Fruit fly (Drosophila melanogaster) whole organism, embryonic: ENCODE data around the gene synr.

ENCODE experiments used
- Adf1 ChIP-seq: fragments of 200-800 bp; sonication (Bioruptor generic); IDR thresholded peaks from 2 replicates; pipeline ENCODE4 v1.3.6; 2022; ENCODE audit warnings: missing biosample characterization, missing genetic modification characterization
- Atf3 ChIP-seq: fragments of 200-800 bp; sonication (Bioruptor generic); optimal IDR thresholded peaks from 3 replicates; lab custom pipeline; 2016; ENCODE audit warnings: missing biosample characterization, missing genetic modification characterization
- B-H2 ChIP-seq: fragments of 200-800 bp; sonication (Bioruptor generic); optimal IDR thresholded peaks from 2 replicates; lab custom pipeline; 2018; ENCODE audit warnings: missing biosample characterization, mild to moderate bottlenecking, missing genetic modification characterization
- CG1024 ChIP-seq: fragments of 200-800 bp; sonication (Bioruptor generic); IDR thresholded peaks from 2 replicates; pipeline ENCODE4 v1.3.6; 2022; ENCODE audit warnings: missing biosample characterization, missing genetic modification characterization
- CG10321 ChIP-seq: fragments of 200-800 bp; sonication (Bioruptor generic); IDR thresholded peaks from 2 replicates; pipeline ENCODE4 v1.3.6; 2022; ENCODE audit warnings: missing biosample characterization, missing genetic modification characterization
- CG10431 ChIP-seq: fragments of 200-800 bp; sonication (Bioruptor generic); optimal IDR thresholded peaks from 3 replicates; lab custom pipeline; 2018; ENCODE audit warnings: missing biosample characterization, mild to moderate bottlenecking, missing genetic modification characterization
- CG10565 ChIP-seq: fragments of 200-800 bp; sonication (Bioruptor generic); optimal IDR thresholded peaks from 3 replicates; lab custom pipeline; 2016; ENCODE audit warnings: missing biosample characterization, mild to moderate bottlenecking, missing genetic modification characterization
- CG10654 ChIP-seq: fragments of 200-800 bp; sonication (Bioruptor generic); optimal IDR thresholded peaks from 2 replicates; lab custom pipeline; 2016; ENCODE audit warnings: missing biosample characterization, missing genetic modification characterization
- CG11398 ChIP-seq: fragments of 200-800 bp; sonication (Bioruptor generic); optimal IDR thresholded peaks from 2 replicates; lab custom pipeline; 2016; ENCODE audit warnings: missing biosample characterization, missing genetic modification characterization
- CG11696 ChIP-seq: fragments of 200-800 bp; sonication (Bioruptor generic); IDR thresholded peaks from 2 replicates; pipeline ENCODE4 v1.3.6; 2022; ENCODE audit warnings: missing biosample characterization, missing genetic modification characterization
- CG16815 ChIP-seq: fragments of 200-800 bp; sonication (Bioruptor generic); optimal IDR thresholded peaks from 3 replicates; lab custom pipeline; 2017; ENCODE audit warnings: missing biosample characterization, mild to moderate bottlenecking, missing genetic modification characterization
- CG17361 ChIP-seq: fragments of 200-800 bp; sonication (Bioruptor generic); IDR thresholded peaks from 3 replicates; pipeline ENCODE4 v1.3.6; 2022; ENCODE audit warnings: missing biosample characterization, missing genetic modification characterization
- CG17385 ChIP-seq: fragments of 200-800 bp; sonication (Bioruptor generic); optimal IDR thresholded peaks from 3 replicates; lab custom pipeline; 2018; ENCODE audit warnings: missing biosample characterization, mild to moderate bottlenecking, missing genetic modification characterization
- CG17802 ChIP-seq: fragments of 200-800 bp; sonication (Bioruptor generic); optimal IDR thresholded peaks from 2 replicates; lab custom pipeline; 2018; ENCODE audit warnings: missing biosample characterization, mild to moderate bottlenecking, missing genetic modification characterization, moderate library complexity
- CG18262 ChIP-seq: fragments of 200-800 bp; optimal IDR thresholded peaks from 3 replicates; lab custom pipeline; 2019; ENCODE audit warnings: missing biosample characterization, mild to moderate bottlenecking, missing genetic modification characterization, moderate library complexity
- CG2199 ChIP-seq: fragments of 200-800 bp; sonication (Bioruptor generic); IDR thresholded peaks from 3 replicates; pipeline ENCODE4 v1.3.6; 2022; ENCODE audit warnings: missing biosample characterization, missing genetic modification characterization
- CG30431 ChIP-seq: fragments of 200-800 bp; sonication (Bioruptor generic); optimal IDR thresholded peaks from 2 replicates; lab custom pipeline; 2017; ENCODE audit warnings: missing biosample characterization, missing genetic modification characterization
- CG31441 ChIP-seq: fragments of 200-800 bp; sonication (Bioruptor generic); IDR thresholded peaks from 2 replicates; pipeline ENCODE4 v1.3.6; 2022; ENCODE audit warnings: missing biosample characterization, missing genetic modification characterization
- CG33557 ChIP-seq: fragments of 200-800 bp; sonication (Bioruptor generic); optimal IDR thresholded peaks from 2 replicates; lab custom pipeline; 2019; ENCODE audit warnings: missing biosample characterization, mild to moderate bottlenecking, missing genetic modification characterization, moderate library complexity
- CG34376 ChIP-seq: fragments of 200-800 bp; sonication (Bioruptor generic); optimal IDR thresholded peaks from 2 replicates; lab custom pipeline; 2018; ENCODE audit warnings: missing biosample characterization, mild to moderate bottlenecking, missing genetic modification characterization
- CG4707 ChIP-seq: fragments of 200-800 bp; sonication (Bioruptor generic); optimal IDR thresholded peaks from 2 replicates; lab custom pipeline; 2018; ENCODE audit warnings: missing biosample characterization, mild to moderate bottlenecking, missing genetic modification characterization, moderate library complexity
- CG4854 ChIP-seq: fragments of 200-800 bp; sonication (Bioruptor generic); optimal IDR thresholded peaks from 2 replicates; lab custom pipeline; 2016; ENCODE audit warnings: missing biosample characterization, missing genetic modification characterization, inconsistent platforms
- CG6683 ChIP-seq: fragments of 200-800 bp; sonication (Bioruptor generic); optimal IDR thresholded peaks from 2 replicates; lab custom pipeline; 2017; ENCODE audit warnings: missing biosample characterization, mild to moderate bottlenecking, missing genetic modification characterization, missing genetic modification reagents
- CG6854 ChIP-seq: fragments of 200-800 bp; sonication (Bioruptor generic); optimal IDR thresholded peaks from 3 replicates; lab custom pipeline; 2017; ENCODE audit warnings: missing biosample characterization, mild to moderate bottlenecking, missing genetic modification characterization
- CG7786 ChIP-seq: fragments of 200-800 bp; sonication (Bioruptor generic); optimal IDR thresholded peaks from 2 replicates; lab custom pipeline; 2016; ENCODE audit warnings: missing biosample characterization, missing genetic modification characterization
- CG8290 ChIP-seq, 3 experiments: fragments of 200-800 bp; sonication (Bioruptor generic); optimal IDR thresholded peaks; 2 replicates each; lab custom pipeline; 2016 to 2019; ENCODE audit warnings: missing biosample characterization in 3 of 3, missing genetic modification characterization in 3 of 3, mild to moderate bottlenecking in 2 of 3, moderate library complexity in 1 of 3
- D ChIP-seq, 2 experiments: fragments of 200-800 bp in 1 of 2; fragments of >200 bp in 1 of 2; sonication (Bioruptor generic) in 1 of 2; optimal IDR thresholded peaks; 2 replicates in 1 of 2; 3 replicates in 1 of 2; lab custom pipeline; 2017; ENCODE audit warnings: mild to moderate bottlenecking in 1 of 2, missing biosample characterization in 1 of 2, missing genetic modification characterization in 1 of 2, missing genetic modification reagents in 1 of 2
- E2f2 ChIP-seq: fragments of 200-800 bp; sonication (Bioruptor generic); IDR thresholded peaks from 2 replicates; pipeline ENCODE4 v1.3.6; 2022; ENCODE audit warnings: missing biosample characterization, missing genetic modification characterization
- Ets97D ChIP-seq: fragments of 200-800 bp; sonication (Bioruptor generic); optimal IDR thresholded peaks from 3 replicates; lab custom pipeline; 2016; ENCODE audit warnings: missing biosample characterization, missing genetic modification characterization
- Neu2 ChIP-seq: fragments of 200-800 bp; sonication (Bioruptor generic); optimal IDR thresholded peaks from 3 replicates; lab custom pipeline; 2016; ENCODE audit warnings: missing biosample characterization, missing genetic modification characterization, borderline replicate concordance
- Ravus ChIP-seq: fragments of 200-800 bp; sonication (Bioruptor generic); IDR thresholded peaks from 2 replicates; pipeline ENCODE4 v1.3.6; 2022; ENCODE audit warnings: missing biosample characterization, missing genetic modification characterization
- Rx ChIP-seq: fragments of 200-800 bp; sonication (Bioruptor generic); IDR thresholded peaks from 2 replicates; pipeline ENCODE4 v1.3.6; 2022; ENCODE audit warnings: missing biosample characterization, missing genetic modification characterization
- Stat92E ChIP-seq, 3 experiments: fragments of >200 bp in 2 of 3; fragments of 200-800 bp in 1 of 3; sonication (Bioruptor generic) in 1 of 3; optimal IDR thresholded peaks; 2 replicates each; lab custom pipeline; 2017 to 2019; ENCODE audit warnings: missing biosample characterization in 3 of 3, missing genetic modification characterization in 3 of 3, mild to moderate bottlenecking in 1 of 3, moderate library complexity in 1 of 3
- ap ChIP-seq: fragments of 200-800 bp; sonication (Bioruptor generic); IDR thresholded peaks from 2 replicates; pipeline ENCODE4 v1.3.6; 2022; ENCODE audit warnings: missing biosample characterization, missing genetic modification characterization
- ase ChIP-seq: fragments of 200-800 bp; sonication (Bioruptor generic); IDR thresholded peaks from 3 replicates; pipeline ENCODE4 v1.3.6; 2022; ENCODE audit warnings: missing biosample characterization, missing genetic modification characterization
- ato ChIP-seq: fragments of 200-800 bp; sonication (Bioruptor generic); IDR thresholded peaks from 2 replicates; pipeline ENCODE4 v1.3.6; 2022; ENCODE audit warnings: missing biosample characterization, missing genetic modification characterization; ENCODE audit not compliant: partially characterized antibody
- cg ChIP-seq: fragments of 200-800 bp; sonication (Bioruptor generic); optimal IDR thresholded peaks from 3 replicates; lab custom pipeline; 2019; ENCODE audit warnings: missing biosample characterization, mild to moderate bottlenecking, missing genetic modification characterization, moderate library complexity
- fd3F ChIP-seq: fragments of 200-800 bp; sonication (Bioruptor generic); optimal IDR thresholded peaks from 2 replicates; lab custom pipeline; 2018; ENCODE audit warnings: missing biosample characterization, mild to moderate bottlenecking, missing genetic modification characterization, moderate library complexity
- fd64A ChIP-seq: fragments of 200-800 bp; sonication (Bioruptor generic); optimal IDR thresholded peaks from 3 replicates; lab custom pipeline; 2018; ENCODE audit warnings: missing biosample characterization, mild to moderate bottlenecking, missing genetic modification characterization
- gem ChIP-seq: fragments of 200-800 bp; sonication (Bioruptor generic); optimal IDR thresholded peaks from 2 replicates; lab custom pipeline; 2019; ENCODE audit warnings: missing biosample characterization, mild to moderate bottlenecking, missing genetic modification characterization, moderate library complexity
- lbe ChIP-seq: fragments of 200-800 bp; sonication (Bioruptor generic); optimal IDR thresholded peaks from 2 replicates; lab custom pipeline; 2016; ENCODE audit warnings: missing biosample characterization, mild to moderate bottlenecking, missing genetic modification characterization
- lilli ChIP-seq: fragments of 200-800 bp; sonication (Bioruptor generic); optimal IDR thresholded peaks from 3 replicates; lab custom pipeline; 2016; ENCODE audit warnings: missing biosample characterization, missing genetic modification characterization
- repo ChIP-seq: fragments of 200-800 bp; sonication (Bioruptor generic); optimal IDR thresholded peaks from 2 replicates; lab custom pipeline; 2016; ENCODE audit warnings: missing biosample characterization, missing genetic modification characterization
- scrt ChIP-seq: fragments of 200-800 bp; sonication (Bioruptor generic); optimal IDR thresholded peaks from 2 replicates; lab custom pipeline; 2018; ENCODE audit warnings: missing biosample characterization, mild to moderate bottlenecking, missing genetic modification characterization, moderate library complexity
- slou ChIP-seq: fragments of 200-800 bp; sonication (Bioruptor generic); optimal IDR thresholded peaks from 3 replicates; lab custom pipeline; 2016; ENCODE audit warnings: missing biosample characterization, missing genetic modification characterization
- so ChIP-seq: fragments of 200-800 bp; sonication (Bioruptor generic); IDR thresholded peaks from 3 replicates; pipeline ENCODE4 v1.3.6; 2022; ENCODE audit warnings: missing biosample characterization, missing genetic modification characterization
- sob ChIP-seq: fragments of 200-800 bp; sonication (Bioruptor generic); IDR thresholded peaks from 2 replicates; pipeline ENCODE4 v1.3.6; 2022; ENCODE audit warnings: missing biosample characterization, missing genetic modification characterization
- twi ChIP-seq: fragments of 200-800 bp; optimal IDR thresholded peaks from 2 replicates; lab custom pipeline; 2019; ENCODE audit warnings: missing biosample characterization, mild to moderate bottlenecking, missing genetic modification characterization, moderate library complexity

synr gene

dm6 chr2L:4981278-4981966 is 38.9 kb downstream of the synr start, which contains the start of the genes CG8892 and CG34126 (continued):
- TF ChIP-seq gem (tag; lab: Kevin White, UChicago): peak; percentile 98
- TF ChIP-seq ap (GFP tag; lab: Robert Waterston, UW): peak; percentile 85
- TF ChIP-seq fd3F: peak; percentile 95
- TF ChIP-seq B-H2 (GFP tag; lab: Kevin White, UChicago): peak; percentile 96
- peak; percentile 72 for TF ChIP-seq Neu2
- TF ChIP-seq E2f2 (GFP tag; lab: Robert Waterston, UW): peak; percentile 75
- TF ChIP-seq CG6683 (GFP tag; lab: Kevin White, UChicago): peak; percentile 93
- peak; percentile 84 for TF ChIP-seq CG10431 (GFP tag; lab: Kevin White, UChicago)
- TF ChIP-seq slou (GFP tag; lab: Kevin White, UChicago): peak; percentile 98
- no peak for TF ChIP-seq D (optimal IDR thresholded peaks at IDR 0.05; lab: Kevin White, UChicago)
- TF ChIP-seq D (GFP tag; optimal IDR thresholded peaks at IDR 0.05; lab: Kevin White, UChicago): peak; percentile 97
- peak; percentile 97 for TF ChIP-seq CG18262 (tag; lab: Kevin White, UChicago)
- peak; percentile 95 for TF ChIP-seq CG4854 (GFP tag; lab: Kevin White, UChicago)
- peak; percentile 80 for TF ChIP-seq Adf1 (GFP tag; lab: Robert Waterston, UW)
- TF ChIP-seq CG17385 (GFP tag; lab: Kevin White, UChicago): peak; percentile 93
- TF ChIP-seq fd64A: peak; percentile 77
- peak; percentile 90 for TF ChIP-seq CG17802 (tag; lab: Kevin White, UChicago)
- TF ChIP-seq so (GFP tag; lab: Robert Waterston, UW): peak; percentile 95
- TF ChIP-seq CG31441 (GFP tag; lab: Robert Waterston, UW): peak; percentile 96
- TF ChIP-seq CG11696: peak; percentile 78
- TF ChIP-seq CG16815 (GFP tag; lab: Kevin White, UChicago): peak; percentile 99
- TF ChIP-seq CG4707 (GFP tag; lab: Kevin White, UChicago): peak; percentile 80
- TF ChIP-seq CG7786 (GFP tag; lab: Kevin White, UChicago): peak; percentile 96
- TF ChIP-seq CG34376: peak; percentile 97
- peak in 1 of 3 experiments; percentile 76 for TF ChIP-seq Stat92E (GFP tag; optimal IDR thresholded peaks at IDR 0.05; lab: Kevin White, UChicago)
- TF ChIP-seq CG10565: peak; percentile 92
- TF ChIP-seq Ets97D (GFP tag; lab: Kevin White, UChicago): peak; percentile 92
- TF ChIP-seq CG30431 (GFP tag; lab: Kevin White, UChicago): peak; percentile 98
- TF ChIP-seq CG33557: peak; percentile 97
- peak; percentile 74; the same call in 1 of the 3 replicates for TF ChIP-seq CG2199 (GFP tag; lab: Robert Waterston, UW)
- TF ChIP-seq sob: peak; percentile 98
- peak; percentile 98 for TF ChIP-seq CG17361 (GFP tag; lab: Robert Waterston, UW)
- TF ChIP-seq CG6854: peak; percentile 89
- peak; percentile 91 for TF ChIP-seq scrt (GFP tag; lab: Kevin White, UChicago)
- peak; percentile 98 for TF ChIP-seq lilli (GFP tag; lab: Kevin White, UChicago)
- TF ChIP-seq CG10321 (GFP tag; lab: Robert Waterston, UW): peak; percentile 69
- peak; percentile 98 for TF ChIP-seq CG10654 (GFP tag; lab: Kevin White, UChicago)
- peak; percentile 95 for TF ChIP-seq lbe (GFP tag; lab: Kevin White, UChicago)
- no peak for TF ChIP-seq cg (GFP tag; lab: Kevin White, UChicago)
- TF ChIP-seq twi (tag; lab: Kevin White, UChicago): peak; percentile 97
- peak; percentile 88 for TF ChIP-seq CG1024 (GFP tag; lab: Robert Waterston, UW)
- no peak for TF ChIP-seq ato (GFP tag; lab: Robert Waterston, UW)
- peak; percentile 98 for TF ChIP-seq CG8290 (GFP tag; optimal IDR thresholded peaks at IDR 0.05; lab: Kevin White, UChicago)
- peak; percentile 91 to 94 for TF ChIP-seq CG8290 (tag; optimal IDR thresholded peaks at IDR 0.05; lab: Kevin White, UChicago)
- TF ChIP-seq Atf3 (GFP tag; lab: Kevin White, UChicago): peak; percentile 96
- peak; percentile 93 for TF ChIP-seq Rx (GFP tag; lab: Robert Waterston, UW)
- TF ChIP-seq Ravus: peak; percentile 84
- peak; percentile 91 for TF ChIP-seq repo (GFP tag; lab: Kevin White, UChicago)
- peak; percentile 82 for TF ChIP-seq CG11398 (GFP tag; lab: Kevin White, UChicago)
- TF ChIP-seq ase: peak; percentile 92
